Fruit fly (Drosophila melanogaster) whole organism, embryonic: Measurements from ENCODE around the gene tok.

Experiments
- Atf-2 ChIP-seq: fragments of 200-800 bp; sonication (Bioruptor generic); optimal IDR thresholded peaks from 2 replicates; lab custom pipeline; 2016; ENCODE audit warnings: missing biosample characterization, missing genetic modification characterization
- Bgb ChIP-seq: fragments of 200-800 bp; sonication (Bioruptor generic); IDR thresholded peaks from 2 replicates; pipeline ENCODE4 v1.3.6; 2022; ENCODE audit warnings: missing biosample characterization, missing genetic modification characterization; ENCODE audit not compliant: partially characterized antibody
- C15 ChIP-seq: fragments of 200-800 bp; sonication (Bioruptor generic); IDR thresholded peaks from 3 replicates; pipeline ENCODE4 v1.3.6; 2022; ENCODE audit warnings: missing biosample characterization, missing genetic modification characterization
- CG10267 ChIP-seq: fragments of 200-800 bp; sonication (Bioruptor generic); optimal IDR thresholded peaks from 2 replicates; lab custom pipeline; 2018; ENCODE audit warnings: missing biosample characterization, mild to moderate bottlenecking, missing genetic modification characterization, moderate library complexity
- CG11247 ChIP-seq: fragments of 200-800 bp; sonication (Bioruptor generic); IDR thresholded peaks from 2 replicates; pipeline ENCODE4 v1.3.6; 2022; ENCODE audit warnings: missing biosample characterization, missing genetic modification characterization
- CG12659 ChIP-seq: fragments of 200-800 bp; sonication (Bioruptor generic); optimal IDR thresholded peaks from 3 replicates; lab custom pipeline; 2017; ENCODE audit warnings: mild to moderate bottlenecking, missing biosample characterization, missing genetic modification reagents, missing genetic modification characterization
- CG13287 ChIP-seq: fragments of 200-800 bp; sonication (Bioruptor generic); IDR thresholded peaks from 2 replicates; pipeline ENCODE4 v1.3.6; 2022; ENCODE audit warnings: missing biosample characterization, missing genetic modification characterization; ENCODE audit not compliant: partially characterized antibody
- CG17186 ChIP-seq: fragments of 200-800 bp; sonication (Bioruptor generic); optimal IDR thresholded peaks from 3 replicates; lab custom pipeline; 2017; ENCODE audit warnings: missing biosample characterization, missing genetic modification reagents, missing genetic modification characterization
- CG17385 ChIP-seq: fragments of 200-800 bp; sonication (Bioruptor generic); optimal IDR thresholded peaks from 3 replicates; lab custom pipeline; 2018; ENCODE audit warnings: missing biosample characterization, mild to moderate bottlenecking, missing genetic modification characterization
- CG31224 ChIP-seq: fragments of 200-800 bp; sonication (Bioruptor generic); IDR thresholded peaks from 2 replicates; pipeline ENCODE4 v1.3.6; 2022; ENCODE audit warnings: missing biosample characterization, missing genetic modification characterization
- CG31388 ChIP-seq: fragments of 200-800 bp; sonication (Bioruptor generic); optimal IDR thresholded peaks from 2 replicates; lab custom pipeline; 2016; ENCODE audit warnings: missing biosample characterization, missing genetic modification characterization
- CG3281 ChIP-seq: fragments of 200-800 bp; sonication (Bioruptor generic); optimal IDR thresholded peaks from 3 replicates; lab custom pipeline; 2017; ENCODE audit warnings: missing biosample characterization, mild to moderate bottlenecking, missing genetic modification characterization
- CG6765 ChIP-seq: fragments of 200-800 bp; sonication (Bioruptor generic); optimal IDR thresholded peaks from 3 replicates; lab custom pipeline; 2017; ENCODE audit warnings: missing biosample characterization, mild to moderate bottlenecking, missing genetic modification characterization
- CG7372 ChIP-seq: fragments of 200-800 bp; sonication (Bioruptor generic); IDR thresholded peaks from 2 replicates; pipeline ENCODE4 v1.3.6; 2022; ENCODE audit warnings: missing biosample characterization, missing genetic modification characterization
- CG8478 ChIP-seq: fragments of >200 bp; optimal IDR thresholded peaks from 2 replicates; lab custom pipeline; 2018
- CG9437 ChIP-seq: fragments of 200-800 bp; sonication (Bioruptor generic); optimal IDR thresholded peaks from 2 replicates; lab custom pipeline; 2018; ENCODE audit warnings: missing biosample characterization, mild to moderate bottlenecking, missing genetic modification characterization
- Dad ChIP-seq: fragments of 200-800 bp; sonication (Bioruptor generic); optimal IDR thresholded peaks from 3 replicates; lab custom pipeline; 2016; ENCODE audit warnings: missing biosample characterization, missing genetic modification characterization
- Deaf1 ChIP-seq: fragments of 200-800 bp; optimal IDR thresholded peaks from 3 replicates; lab custom pipeline; 2019; ENCODE audit warnings: missing biosample characterization, mild to moderate bottlenecking, missing genetic modification characterization, moderate library complexity
- Dfd ChIP-seq, 2 experiments: fragments of >200 bp; optimal IDR thresholded peaks; 2 replicates each; lab custom pipeline; 2017; ENCODE audit warnings: missing biosample characterization in 2 of 2, missing genetic modification characterization in 2 of 2
- Dp ChIP-seq: fragments of 200-800 bp; sonication (Bioruptor generic); optimal IDR thresholded peaks from 2 replicates; lab custom pipeline; 2018; ENCODE audit warnings: missing biosample characterization, mild to moderate bottlenecking, missing genetic modification characterization, moderate library complexity
- Dref ChIP-seq: fragments of 200-800 bp; sonication (Bioruptor generic); IDR thresholded peaks from 2 replicates; pipeline ENCODE4 v1.3.6; 2022; ENCODE audit warnings: missing biosample characterization, missing genetic modification characterization
- GATAe ChIP-seq: fragments of 200-800 bp; sonication (Bioruptor generic); conservative IDR thresholded peaks from 2 replicates; pipeline ENCODE4 v1.3.6; 2022; ENCODE audit warnings: missing biosample characterization, missing genetic modification characterization
- Lhr ChIP-seq: fragments of 200-800 bp; sonication (Bioruptor generic); optimal IDR thresholded peaks from 3 replicates; lab custom pipeline; 2017; ENCODE audit warnings: mild to moderate bottlenecking, missing biosample characterization, missing genetic modification reagents, missing genetic modification characterization
- Pdp1 ChIP-seq, 2 experiments: fragments of 200-800 bp; sonication (Bioruptor generic); optimal IDR thresholded peaks; 3 replicates each; lab custom pipeline; 2016; ENCODE audit warnings: missing biosample characterization in 2 of 2, missing genetic modification characterization in 2 of 2, mild to moderate bottlenecking in 1 of 2, moderate library complexity in 1 of 2
- Rfx ChIP-seq: fragments of 200-800 bp; sonication (Bioruptor generic); IDR thresholded peaks from 2 replicates; pipeline ENCODE4 v1.3.6; 2022; ENCODE audit warnings: missing biosample characterization, missing genetic modification characterization
- abd-A ChIP-seq: fragments of 200-800 bp; sonication (Bioruptor generic); optimal IDR thresholded peaks from 3 replicates; lab custom pipeline; 2019; ENCODE audit warnings: missing biosample characterization, mild to moderate bottlenecking, missing genetic modification characterization, moderate library complexity
- chinmo ChIP-seq: fragments of 200-800 bp; sonication (Bioruptor generic); IDR thresholded peaks from 4 replicates; pipeline ENCODE4 v1.3.6; 2022; ENCODE audit warnings: missing biosample characterization, missing genetic modification characterization; ENCODE audit not compliant: partially characterized antibody
- dpn ChIP-seq, 2 experiments: fragments of 200-800 bp; sonication (Bioruptor generic); optimal IDR thresholded peaks; 3 replicates each; lab custom pipeline; 2016; ENCODE audit warnings: missing biosample characterization in 2 of 2, missing genetic modification characterization in 2 of 2
- hb ChIP-seq: fragments of 200-800 bp; sonication (Bioruptor generic); IDR thresholded peaks from 3 replicates; pipeline ENCODE4 v1.3.6; 2022; ENCODE audit warnings: missing biosample characterization, missing genetic modification characterization; ENCODE audit not compliant: partially characterized antibody
- nmo ChIP-seq: fragments of 200-800 bp; sonication (Bioruptor generic); optimal IDR thresholded peaks from 2 replicates; lab custom pipeline; 2018; ENCODE audit warnings: missing biosample characterization, mild to moderate bottlenecking, missing genetic modification characterization, moderate library complexity
- onecut ChIP-seq: fragments of 200-800 bp; sonication (Bioruptor generic); IDR thresholded peaks from 2 replicates; pipeline ENCODE4 v1.3.6; 2022; ENCODE audit warnings: missing biosample characterization, missing genetic modification characterization
- so ChIP-seq: fragments of 200-800 bp; sonication (Bioruptor generic); IDR thresholded peaks from 3 replicates; pipeline ENCODE4 v1.3.6; 2022; ENCODE audit warnings: missing biosample characterization, missing genetic modification characterization
- trem ChIP-seq: fragments of 200-800 bp; optimal IDR thresholded peaks from 3 replicates; lab custom pipeline; 2019; ENCODE audit warnings: missing biosample characterization, mild to moderate bottlenecking, missing genetic modification characterization, moderate library complexity
- unc-4 ChIP-seq: fragments of 200-800 bp; sonication (Bioruptor generic); IDR thresholded peaks from 2 replicates; pipeline ENCODE4 v1.3.6; 2022; ENCODE audit warnings: missing biosample characterization, missing genetic modification characterization; ENCODE audit not compliant: partially characterized antibody
- vnd ChIP-seq: fragments of 200-800 bp; sonication (Bioruptor generic); IDR thresholded peaks from 3 replicates; pipeline ENCODE4 v1.3.6; 2022; ENCODE audit warnings: missing biosample characterization, missing genetic modification characterization; ENCODE audit not compliant: partially characterized antibody

The tok gene

dm6 chr3R:24719314-24720290 lies at the start of gene tok, which contains the start of gene CG13630 (continued):
- TF ChIP-seq Atf-2 (GFP tag; lab: Kevin White, UChicago): no peak
- TF ChIP-seq Bgb (GFP tag; lab: Robert Waterston, UW): peak; percentile 83
- TF ChIP-seq CG6765 (GFP tag; lab: Kevin White, UChicago): no peak
- peak in 1 of 2 experiments; percentile 18 for TF ChIP-seq Pdp1 (GFP tag; optimal IDR thresholded peaks at IDR 0.05; lab: Kevin White, UChicago)
- peak; percentile 73 for TF ChIP-seq unc-4 (GFP tag; lab: Robert Waterston, UW)
- TF ChIP-seq Deaf1 (tag; lab: Kevin White, UChicago): peak; percentile 84
- TF ChIP-seq CG17186: peak; percentile 13
- peak; percentile 76 for TF ChIP-seq CG13287 (GFP tag; lab: Robert Waterston, UW)
- TF ChIP-seq Dad: no peak
- peak; percentile 96 for TF ChIP-seq Dref (GFP tag; lab: Robert Waterston, UW)
- TF ChIP-seq CG8478 (lab: Kevin White, UChicago): no peak
- TF ChIP-seq CG3281 (GFP tag; lab: Kevin White, UChicago): peak; percentile 100
- peak; percentile 33 for TF ChIP-seq CG12659 (GFP tag; lab: Kevin White, UChicago)
- peak; percentile 85 for TF ChIP-seq Dp
- TF ChIP-seq hb: peak; percentile 72; the same call in 2 of the 3 replicates
- TF ChIP-seq CG31224: no peak
- TF ChIP-seq CG10267 (tag; lab: Kevin White, UChicago): peak; percentile 10
- peak; percentile 35; the same call in 1 of the 2 replicates for TF ChIP-seq Rfx
- no peak for TF ChIP-seq CG31388 (GFP tag; lab: Kevin White, UChicago)
- no peak for TF ChIP-seq so
- TF ChIP-seq nmo: peak; percentile 28
- TF ChIP-seq trem (tag; lab: Kevin White, UChicago): peak; percentile 54
- no peak for TF ChIP-seq CG11247 (GFP tag; lab: Robert Waterston, UW)
- no peak for TF ChIP-seq C15
- TF ChIP-seq CG17385 (GFP tag; lab: Kevin White, UChicago): no peak
- peak; percentile 66 for TF ChIP-seq vnd
- no peak for TF ChIP-seq CG7372
- no peak for TF ChIP-seq GATAe (GFP tag; lab: Robert Waterston, UW)
- TF ChIP-seq CG9437 (GFP tag; lab: Kevin White, UChicago): no peak

dm6 chr3R:24671662-24672061 lies 47.8 kb upstream of the tok start:
- peak; percentile 50 for TF ChIP-seq abd-A (tag; lab: Kevin White, UChicago)
- peak; percentile 84 for TF ChIP-seq onecut (GFP tag; lab: Robert Waterston, UW)
- no peak for TF ChIP-seq CG9437 (GFP tag; lab: Kevin White, UChicago)
- 0 out of 4 replicates have a peak, but pooled peaks have one; percentile 6 for TF ChIP-seq chinmo
- TF ChIP-seq, all 482 proteins: peak for 3

DNA sequence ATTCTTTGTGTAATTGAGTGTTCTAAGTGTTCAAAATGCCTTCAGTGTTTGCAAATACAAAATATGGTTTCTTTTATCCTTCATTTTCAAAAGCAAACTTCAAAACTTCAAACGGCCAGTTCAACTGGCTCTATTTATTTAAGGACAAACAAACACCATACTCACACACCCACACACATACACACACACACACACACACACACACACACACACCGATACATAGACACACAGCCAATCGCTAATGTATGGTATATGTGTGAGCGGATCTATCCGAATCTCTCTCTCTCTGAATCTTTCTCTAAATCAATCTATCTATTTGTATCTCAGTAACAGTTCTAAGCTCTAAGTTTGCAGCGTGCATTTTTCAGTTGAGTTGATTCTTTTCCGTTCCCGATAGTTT lies 26.6 kb upstream of the tok start:
- peak in 1 of 2 experiments; percentile 56 for TF ChIP-seq Dfd (GFP tag; optimal IDR thresholded peaks at IDR 0.05; lab: Kevin White, UChicago)
- TF ChIP-seq dpn (GFP tag; optimal IDR thresholded peaks at IDR 0.05; lab: Kevin White, UChicago): no peak
- TF ChIP-seq Lhr (GFP tag; lab: Kevin White, UChicago): no peak
